Fruit fly (Drosophila melanogaster): ENCODE measurements around the gene CG5292.

CG5292 gene

DNA sequence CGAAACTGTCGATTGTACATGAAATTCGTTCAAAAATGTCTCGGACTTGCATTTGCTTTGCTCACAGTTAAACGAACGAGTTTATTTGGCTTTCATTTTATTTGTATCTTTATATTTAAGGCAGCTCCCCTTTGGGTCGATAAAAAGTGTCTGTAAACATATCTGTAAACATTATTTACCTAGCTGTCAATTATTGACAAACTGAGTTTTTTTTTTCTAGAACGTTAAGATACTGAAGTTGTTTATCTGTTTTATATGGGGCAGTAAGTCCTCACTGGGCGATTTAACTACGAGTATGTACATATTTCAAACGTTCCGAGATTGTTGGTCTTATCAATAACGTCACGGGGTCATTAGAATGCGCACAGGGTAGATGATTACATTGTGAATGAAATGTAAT lies 36.0 kb upstream of the CG5292 start (continued):
- peak; percentile 10 for TF ChIP-seq pros (GFP tag; optimal IDR thresholded peaks at IDR 0.05)
- TF ChIP-seq exex (tag; optimal IDR thresholded peaks at IDR 0.05) = peak; percentile 48
- TF ChIP-seq CG15601 (tag; optimal IDR thresholded peaks at IDR 0.05) = peak; percentile 62
- peak; percentile 56 for TF ChIP-seq salm (tag; optimal IDR thresholded peaks at IDR 0.05)
- TF ChIP-seq PHDP (tag; optimal IDR thresholded peaks at IDR 0.05) = peak; percentile 67
- peak; percentile 45 for TF ChIP-seq lbe (GFP tag; optimal IDR thresholded peaks at IDR 0.05)
- peak; percentile 15; the same call in 1 of the 2 replicates for TF ChIP-seq onecut (GFP tag; IDR thresholded peaks at IDR 0.05)
- peak; percentile 70 for TF ChIP-seq sens (GFP tag)
- peak; percentile 63 for TF ChIP-seq Med (GFP tag)
- TF ChIP-seq CG4328 (GFP tag; optimal IDR thresholded peaks at IDR 0.05) = peak; percentile 31
- TF ChIP-seq twi (tag; optimal IDR thresholded peaks at IDR 0.05) = no peak
- TF ChIP-seq NC2β (GFP tag; optimal IDR thresholded peaks at IDR 0.05) = no peak
- peak; percentile 15; the same call in 1 of the 3 replicates for TF ChIP-seq CG11695 (GFP tag; IDR thresholded peaks at IDR 0.05)
- TF ChIP-seq CG3163 (GFP tag; optimal IDR thresholded peaks at IDR 0.05) = no peak
- TF ChIP-seq CG13424 (tag; optimal IDR thresholded peaks at IDR 0.05) = peak; percentile 22
- TF ChIP-seq CG18619 (GFP tag; optimal IDR thresholded peaks at IDR 0.05) = peak; percentile 18
- TF ChIP-seq Hr3 (GFP tag; optimal IDR thresholded peaks at IDR 0.05) = no peak
- TF ChIP-seq ewg (GFP tag; optimal IDR thresholded peaks at IDR 0.05) = no peak
- peak; percentile 6 for TF ChIP-seq Kr (GFP tag; optimal IDR thresholded peaks at IDR 0.05)
- TF ChIP-seq CG8281 (tag; optimal IDR thresholded peaks at IDR 0.05) = peak; percentile 84
- peak; percentile 35 for TF ChIP-seq CG10147 (GFP tag; optimal IDR thresholded peaks at IDR 0.05)
- TF ChIP-seq Eip74EF (GFP tag; optimal IDR thresholded peaks at IDR 0.05) = peak in 1 of 2 experiments; percentile 12
- TF ChIP-seq ATbp (GFP tag; optimal IDR thresholded peaks at IDR 0.05) = peak; percentile 50
- TF ChIP-seq CG4707 (GFP tag; optimal IDR thresholded peaks at IDR 0.05) = peak; percentile 38
- TF ChIP-seq CG7745 (tag; optimal IDR thresholded peaks at IDR 0.05) = peak; percentile 59
- TF ChIP-seq nerfin-1 (tag; optimal IDR thresholded peaks at IDR 0.05) = peak; percentile 25
- no peak for TF ChIP-seq CG9876 (GFP tag; optimal IDR thresholded peaks at IDR 0.05)
- TF ChIP-seq BtbVII (GFP tag; optimal IDR thresholded peaks at IDR 0.05) = peak; percentile 71
- TF ChIP-seq kni (GFP tag; optimal IDR thresholded peaks at IDR 0.05) = peak; percentile 62
- peak; percentile 25 for TF ChIP-seq CrebB (tag; optimal IDR thresholded peaks at IDR 0.05)
- TF ChIP-seq CG1529 (GFP tag; optimal IDR thresholded peaks at IDR 0.05) = peak; percentile 35
- TF ChIP-seq wek (GFP tag; optimal IDR thresholded peaks at IDR 0.05) = peak; percentile 31
- TF ChIP-seq CG17568 (GFP tag; optimal IDR thresholded peaks at IDR 0.05) = peak; percentile 63
- peak; percentile 34 for TF ChIP-seq CG15011 (GFP tag; optimal IDR thresholded peaks at IDR 0.05)
- TF ChIP-seq CG3407 (GFP tag; optimal IDR thresholded peaks at IDR 0.05) = peak; percentile 55
- TF ChIP-seq HmgZ (tag; optimal IDR thresholded peaks at IDR 0.05) = peak; percentile 1
- TF ChIP-seq jigr1 (GFP tag; IDR thresholded peaks at IDR 0.05) = no peak
- peak; percentile 17 for TF ChIP-seq MTF-1 (GFP tag; optimal IDR thresholded peaks at IDR 0.05; ENCODE audit: borderline replicate concordance)
- TF ChIP-seq Hey (tag; optimal IDR thresholded peaks at IDR 0.05) = no peak
- TF ChIP-seq nau (GFP tag; optimal IDR thresholded peaks at IDR 0.05) = peak; percentile 35
- TF ChIP-seq unpg (GFP tag; optimal IDR thresholded peaks at IDR 0.05) = peak; percentile 46
- TF ChIP-seq TFAM (GFP tag; optimal IDR thresholded peaks at IDR 0.05) = no peak
- TF ChIP-seq D (optimal IDR thresholded peaks at IDR 0.05) = no peak
- peak; percentile 1 for TF ChIP-seq D (GFP tag; optimal IDR thresholded peaks at IDR 0.05)
- TF ChIP-seq wor (GFP tag; IDR thresholded peaks at IDR 0.05) = no peak
- peak; percentile 63 for TF ChIP-seq CG6813 (GFP tag; optimal IDR thresholded peaks at IDR 0.05)
- TF ChIP-seq CG2678 (tag; optimal IDR thresholded peaks at IDR 0.05) = peak; percentile 64
- peak; percentile 73 for TF ChIP-seq lab (GFP tag; optimal IDR thresholded peaks at IDR 0.05)
- TF ChIP-seq grau (tag; optimal IDR thresholded peaks at IDR 0.05) = peak; percentile 8

All from whole organism, embryonic.